Fruit fly (Drosophila melanogaster) whole organism, embryonic: Measurements from ENCODE around the gene cni.

Experiments
- Ada2b ChIP-seq: fragments of 200-800 bp; sonication (Bioruptor generic); IDR thresholded peaks from 2 replicates; pipeline ENCODE4 v1.3.6; 2022; ENCODE audit warnings: missing biosample characterization, missing genetic modification characterization
- Asciz ChIP-seq: fragments of 200-800 bp; sonication (Bioruptor generic); optimal IDR thresholded peaks from 2 replicates; lab custom pipeline; 2017; ENCODE audit warnings: missing biosample characterization, mild to moderate bottlenecking, missing genetic modification characterization, missing genetic modification reagents
- CG11695 ChIP-seq: fragments of 200-800 bp; sonication (Bioruptor generic); IDR thresholded peaks from 3 replicates; pipeline ENCODE4 v1.3.6; 2022; ENCODE audit warnings: missing biosample characterization, missing genetic modification characterization
- CG12299 ChIP-seq: fragments of 200-800 bp; sonication (Bioruptor generic); optimal IDR thresholded peaks from 2 replicates; lab custom pipeline; 2018; ENCODE audit warnings: missing biosample characterization, mild to moderate bottlenecking, missing genetic modification characterization
- CG12769 ChIP-seq: fragments of 200-800 bp; sonication (Bioruptor generic); optimal IDR thresholded peaks from 2 replicates; lab custom pipeline; 2019; ENCODE audit warnings: missing biosample characterization, mild to moderate bottlenecking, missing genetic modification characterization, moderate library complexity
- CG13424 ChIP-seq: fragments of 200-800 bp; sonication (Bioruptor generic); optimal IDR thresholded peaks from 2 replicates; lab custom pipeline; 2019; ENCODE audit warnings: missing biosample characterization, mild to moderate bottlenecking, missing genetic modification characterization, moderate library complexity
- CG14710 ChIP-seq: fragments of 200-800 bp; sonication (Bioruptor generic); optimal IDR thresholded peaks from 3 replicates; lab custom pipeline; 2019; ENCODE audit warnings: missing biosample characterization, mild to moderate bottlenecking, missing genetic modification characterization, moderate library complexity
- CG15514 ChIP-seq: fragments of 200-800 bp; sonication (Bioruptor generic); optimal IDR thresholded peaks from 3 replicates; lab custom pipeline; 2017; ENCODE audit warnings: missing biosample characterization, missing genetic modification characterization, mild to moderate bottlenecking, moderate library complexity, missing genetic modification reagents
- CG17328 ChIP-seq: fragments of 200-800 bp; sonication (Bioruptor generic); IDR thresholded peaks from 2 replicates; pipeline ENCODE4 v1.3.6; 2022; ENCODE audit warnings: missing biosample characterization, missing genetic modification characterization
- CG17829 ChIP-seq: fragments of 200-800 bp; optimal IDR thresholded peaks from 2 replicates; lab custom pipeline; 2019; ENCODE audit warnings: missing biosample characterization, mild to moderate bottlenecking, missing genetic modification characterization, moderate library complexity
- CG2678 ChIP-seq: fragments of 200-800 bp; sonication (Bioruptor generic); optimal IDR thresholded peaks from 3 replicates; lab custom pipeline; 2019; ENCODE audit warnings: missing biosample characterization, mild to moderate bottlenecking, missing genetic modification characterization, moderate library complexity
- CG31441 ChIP-seq: fragments of 200-800 bp; sonication (Bioruptor generic); IDR thresholded peaks from 2 replicates; pipeline ENCODE4 v1.3.6; 2022; ENCODE audit warnings: missing biosample characterization, missing genetic modification characterization
- CG7839 ChIP-seq: fragments of 200-800 bp; sonication (Bioruptor generic); optimal IDR thresholded peaks from 3 replicates; lab custom pipeline; 2018; ENCODE audit warnings: missing biosample characterization, mild to moderate bottlenecking, missing genetic modification characterization, moderate library complexity
- CG7928 ChIP-seq: fragments of 200-800 bp; sonication (Bioruptor generic); optimal IDR thresholded peaks from 2 replicates; lab custom pipeline; 2017; ENCODE audit warnings: missing biosample characterization, mild to moderate bottlenecking, missing genetic modification characterization
- CG8924 ChIP-seq: fragments of 200-800 bp; optimal IDR thresholded peaks from 3 replicates; lab custom pipeline; 2019; ENCODE audit warnings: missing biosample characterization, mild to moderate bottlenecking, missing genetic modification characterization, moderate library complexity
- CG9437 ChIP-seq: fragments of 200-800 bp; sonication (Bioruptor generic); optimal IDR thresholded peaks from 2 replicates; lab custom pipeline; 2018; ENCODE audit warnings: missing biosample characterization, mild to moderate bottlenecking, missing genetic modification characterization
- CkIIα-i1 ChIP-seq: fragments of 200-800 bp; sonication (Bioruptor generic); IDR thresholded peaks from 2 replicates; pipeline ENCODE4 v1.3.6; 2022; ENCODE audit warnings: missing biosample characterization, missing genetic modification characterization
- CoRest ChIP-seq: fragments of 200-800 bp; sonication (Bioruptor generic); optimal IDR thresholded peaks from 3 replicates; lab custom pipeline; 2018; ENCODE audit warnings: missing biosample characterization, mild to moderate bottlenecking, missing genetic modification characterization, moderate library complexity
- Eip74EF ChIP-seq, 2 experiments: fragments of 200-800 bp in 1 of 2; fragments of >200 bp in 1 of 2; sonication (Bioruptor generic) in 1 of 2; optimal IDR thresholded peaks; 2 replicates each; lab custom pipeline; 2017 to 2019; ENCODE audit warnings: missing biosample characterization in 2 of 2, missing genetic modification characterization in 2 of 2, mild to moderate bottlenecking in 1 of 2, moderate library complexity in 1 of 2
- Fer2 ChIP-seq: fragments of 200-800 bp; sonication (Bioruptor generic); optimal IDR thresholded peaks from 2 replicates; lab custom pipeline; 2018; ENCODE audit warnings: missing biosample characterization, mild to moderate bottlenecking, missing genetic modification characterization, moderate library complexity
- Fer3 ChIP-seq: fragments of 200-800 bp; sonication (Bioruptor generic); optimal IDR thresholded peaks from 2 replicates; lab custom pipeline; 2018; ENCODE audit warnings: missing biosample characterization, mild to moderate bottlenecking, missing genetic modification characterization, moderate library complexity
- Hand ChIP-seq: fragments of 200-800 bp; sonication (Bioruptor generic); optimal IDR thresholded peaks from 2 replicates; lab custom pipeline; 2017; ENCODE audit warnings: mild to moderate bottlenecking, missing biosample characterization, missing genetic modification reagents, missing genetic modification characterization
- Hr51 ChIP-seq, 2 experiments: fragments of 200-800 bp; sonication (Bioruptor generic); optimal IDR thresholded peaks; 2 replicates in 1 of 2; 3 replicates in 1 of 2; lab custom pipeline; 2016 to 2018; ENCODE audit warnings: missing biosample characterization in 2 of 2, missing genetic modification characterization in 2 of 2, mild to moderate bottlenecking in 1 of 2, moderate library complexity in 1 of 2
- Oli ChIP-seq: fragments of 200-800 bp; sonication (Bioruptor generic); optimal IDR thresholded peaks from 2 replicates; lab custom pipeline; 2018; ENCODE audit warnings: missing biosample characterization, mild to moderate bottlenecking, missing genetic modification characterization, moderate library complexity
- PHDP ChIP-seq: fragments of 200-800 bp; sonication (Bioruptor generic); optimal IDR thresholded peaks from 3 replicates; lab custom pipeline; 2018; ENCODE audit warnings: missing biosample characterization, mild to moderate bottlenecking, missing genetic modification characterization, moderate library complexity
- Ssrp ChIP-seq: fragments of 200-800 bp; sonication (Bioruptor generic); optimal IDR thresholded peaks from 2 replicates; lab custom pipeline; 2018; ENCODE audit warnings: missing biosample characterization, mild to moderate bottlenecking, missing genetic modification characterization, moderate library complexity
- ara ChIP-seq: fragments of 200-800 bp; sonication (Bioruptor generic); IDR thresholded peaks from 2 replicates; pipeline ENCODE4 v1.3.6; 2022; ENCODE audit warnings: missing biosample characterization, missing genetic modification characterization
- ato ChIP-seq: fragments of 200-800 bp; sonication (Bioruptor generic); IDR thresholded peaks from 2 replicates; pipeline ENCODE4 v1.3.6; 2022; ENCODE audit warnings: missing biosample characterization, missing genetic modification characterization; ENCODE audit not compliant: partially characterized antibody
- ci ChIP-seq: fragments of 200-800 bp; sonication (Bioruptor generic); IDR thresholded peaks from 3 replicates; pipeline ENCODE4 v1.3.6; 2022; ENCODE audit warnings: missing biosample characterization, missing genetic modification characterization
- dati ChIP-seq: fragments of 200-800 bp; sonication (Bioruptor generic); IDR thresholded peaks from 2 replicates; pipeline ENCODE4 v1.3.6; 2022; ENCODE audit warnings: missing biosample characterization, missing genetic modification characterization
- esg ChIP-seq: fragments of 200-800 bp; sonication (Bioruptor generic); conservative IDR thresholded peaks from 2 replicates; pipeline ENCODE4 v1.3.6; 2022; ENCODE audit warnings: missing biosample characterization, missing genetic modification characterization
- lola ChIP-seq, 3 experiments: fragments of >200 bp in 2 of 3; fragments of 200-800 bp in 1 of 3; sonication (Bioruptor generic) in 1 of 3; optimal IDR thresholded peaks; 2 replicates each; lab custom pipeline; 2017 to 2019; ENCODE audit warnings: missing biosample characterization in 3 of 3, missing genetic modification characterization in 3 of 3, mild to moderate bottlenecking in 1 of 3, moderate library complexity in 1 of 3
- nerfin-1 ChIP-seq: fragments of 200-800 bp; sonication (Bioruptor generic); optimal IDR thresholded peaks from 3 replicates; lab custom pipeline; 2019; ENCODE audit warnings: missing biosample characterization, mild to moderate bottlenecking, missing genetic modification characterization, moderate library complexity
- nmo ChIP-seq: fragments of 200-800 bp; sonication (Bioruptor generic); optimal IDR thresholded peaks from 2 replicates; lab custom pipeline; 2018; ENCODE audit warnings: missing biosample characterization, mild to moderate bottlenecking, missing genetic modification characterization, moderate library complexity
- pan ChIP-seq, 4 experiments: fragments of >200 bp in 3 of 4; fragments of 200-800 bp in 1 of 4; sonication (Bioruptor generic) in 1 of 4; optimal IDR thresholded peaks in 3 of 4; IDR thresholded peaks in 1 of 4; 2 replicates each; pipeline versions ENCODE4 v1.3.6 to Lab custom; 2017 to 2022; ENCODE audit warnings: missing biosample characterization in 2 of 4, missing genetic modification characterization in 2 of 4, mixed read lengths in 1 of 4
- prd ChIP-seq, 3 experiments: fragments of >200 bp in 2 of 3; fragments of 200-800 bp in 1 of 3; sonication (Bioruptor generic) in 1 of 3; optimal IDR thresholded peaks in 2 of 3; IDR thresholded peaks in 1 of 3; 2 replicates in 2 of 3; 3 replicates in 1 of 3; pipeline versions ENCODE4 v1.3.6 to Lab custom; 2017 to 2022; ENCODE audit warnings: missing biosample characterization in 1 of 3, missing genetic modification characterization in 1 of 3
- ro ChIP-seq: fragments of 200-800 bp; sonication (Bioruptor generic); IDR thresholded peaks from 2 replicates; pipeline ENCODE4 v1.3.6; 2022; ENCODE audit warnings: missing biosample characterization, missing genetic modification characterization
- row ChIP-seq: fragments of 200-800 bp; sonication (Bioruptor generic); IDR thresholded peaks from 3 replicates; pipeline ENCODE4 v1.3.6; 2022; ENCODE audit warnings: missing biosample characterization, missing genetic modification characterization
- sc ChIP-seq, 3 experiments: fragments of >200 bp in 2 of 3; fragments of 200-800 bp in 1 of 3; sonication (Bioruptor generic) in 1 of 3; optimal IDR thresholded peaks; 2 replicates in 2 of 3; 3 replicates in 1 of 3; lab custom pipeline; 2017; ENCODE audit warnings: mild to moderate bottlenecking in 1 of 3, missing biosample characterization in 1 of 3, missing genetic modification characterization in 1 of 3, missing genetic modification reagents in 1 of 3
- sens-2 ChIP-seq: fragments of 200-800 bp; sonication (Bioruptor generic); IDR thresholded peaks from 2 replicates; pipeline ENCODE4 v1.3.6; 2022; ENCODE audit warnings: missing biosample characterization, missing genetic modification characterization
- tap ChIP-seq: fragments of 200-800 bp; optimal IDR thresholded peaks from 3 replicates; lab custom pipeline; 2019; ENCODE audit warnings: missing biosample characterization, mild to moderate bottlenecking, missing genetic modification characterization, moderate library complexity
- tgo ChIP-seq: fragments of 200-800 bp; sonication (Bioruptor generic); IDR thresholded peaks from 3 replicates; pipeline ENCODE4 v1.3.6; 2022; ENCODE audit warnings: missing biosample characterization, missing genetic modification characterization
- trem ChIP-seq: fragments of 200-800 bp; optimal IDR thresholded peaks from 3 replicates; lab custom pipeline; 2019; ENCODE audit warnings: missing biosample characterization, mild to moderate bottlenecking, missing genetic modification characterization, moderate library complexity
- trh ChIP-seq: fragments of 200-800 bp; sonication (Bioruptor generic); optimal IDR thresholded peaks from 2 replicates; lab custom pipeline; 2016; ENCODE audit warnings: missing biosample characterization, missing genetic modification characterization
- twi ChIP-seq: fragments of 200-800 bp; optimal IDR thresholded peaks from 2 replicates; lab custom pipeline; 2019; ENCODE audit warnings: missing biosample characterization, mild to moderate bottlenecking, missing genetic modification characterization, moderate library complexity
- unpg ChIP-seq: fragments of 200-800 bp; sonication (Bioruptor generic); optimal IDR thresholded peaks from 3 replicates; lab custom pipeline; 2018; ENCODE audit warnings: missing biosample characterization, mild to moderate bottlenecking, missing genetic modification characterization, moderate library complexity
- vvl ChIP-seq: fragments of 200-800 bp; sonication (Bioruptor generic); IDR thresholded peaks from 2 replicates; pipeline ENCODE4 v1.3.6; 2022; ENCODE audit warnings: missing biosample characterization, missing genetic modification characterization

Gene cni

dm6 chr2L:16357865-16358264, 47.3 kb upstream of the cni start (continued):
- TF ChIP-seq nerfin-1 (tag; lab: Kevin White, UChicago) (peak; percentile 8), CG7839 (tag; lab: Kevin White, UChicago) (peak; percentile 38), pan (optimal IDR thresholded peaks at IDR 0.05; lab: Kevin White, UChicago) (no peak), pan (GFP tag; optimal IDR thresholded peaks at IDR 0.05 in 1 of 2, IDR thresholded peaks at IDR 0.05 in 1 of 2) (peak in 1 of 2 experiments; percentile 31), Fer2 (tag; lab: Kevin White, UChicago) (no peak), ro (GFP tag; lab: Robert Waterston, UW) (no peak), sc (optimal IDR thresholded peaks at IDR 0.05; lab: Kevin White, UChicago) (no peak), sc (GFP tag; optimal IDR thresholded peaks at IDR 0.05; lab: Kevin White, UChicago) (peak; percentile 21), Ada2b (GFP tag; lab: Robert Waterston, UW) (no peak), CG11695 (GFP tag; lab: Robert Waterston, UW) (no peak), esg (GFP tag; lab: Robert Waterston, UW) (peak; percentile 31), CG9437 (GFP tag; lab: Kevin White, UChicago) (no peak), CG8924 (tag; lab: Kevin White, UChicago) (peak; percentile 35), tap (tag; lab: Kevin White, UChicago) (peak; percentile 9), nmo (GFP tag; lab: Kevin White, UChicago) (peak; percentile 23), lola (GFP tag; optimal IDR thresholded peaks at IDR 0.05; lab: Kevin White, UChicago) (peak in 1 of 3 experiments; percentile 6), Fer3 (tag; lab: Kevin White, UChicago) (peak; percentile 17), Asciz (GFP tag; lab: Kevin White, UChicago) (peak; percentile 18), Ssrp (peak; percentile 1), row (no peak; the same call in 1 of the 3 replicates), trem (tag; lab: Kevin White, UChicago) (peak; percentile 29), unpg (peak; percentile 49), CG17829 (tag; lab: Kevin White, UChicago) (peak; percentile 43), ato (GFP tag; lab: Robert Waterston, UW) (no peak), CG17328 (GFP tag; lab: Robert Waterston, UW) (0 out of 2 replicates have a peak, but pooled peaks have one; percentile 22), Eip74EF (GFP tag; optimal IDR thresholded peaks at IDR 0.05; lab: Kevin White, UChicago) (peak in 1 of 2 experiments; percentile 15), CoRest (tag; lab: Kevin White, UChicago) (peak; percentile 16), CG12769 (tag; lab: Kevin White, UChicago) (no peak), CG31441 (GFP tag; lab: Robert Waterston, UW) (peak; percentile 50; the same call in 1 of the 2 replicates), ara (peak; percentile 43; the same call in 1 of the 2 replicates), CkIIα-i1 (GFP tag; lab: Robert Waterston, UW) (no peak), Hr51 (GFP tag; optimal IDR thresholded peaks at IDR 0.05; lab: Kevin White, UChicago) (peak in 1 of 2 experiments; percentile 34), prd (optimal IDR thresholded peaks at IDR 0.05; lab: Kevin White, UChicago) (no peak), prd (GFP tag; IDR thresholded peaks at IDR 0.05; lab: Robert Waterston, UW) (peak; percentile 41; the same call in 1 of the 3 replicates), dati (no peak), vvl (GFP tag; lab: Robert Waterston, UW) (0 out of 2 replicates have a peak, but pooled peaks have one; percentile 64), CG2678 (tag; lab: Kevin White, UChicago) (peak; percentile 60), Oli (tag; lab: Kevin White, UChicago) (peak; percentile 17), CG12299 (tag; lab: Kevin White, UChicago) (no peak), tgo (GFP tag; lab: Robert Waterston, UW) (peak; percentile 41; the same call in 1 of the 3 replicates), CG13424 (tag; lab: Kevin White, UChicago) (peak; percentile 35), PHDP (tag; lab: Kevin White, UChicago) (peak; percentile 50), CG15514 (GFP tag; lab: Kevin White, UChicago) (peak; percentile 3), trh (GFP tag; lab: Kevin White, UChicago) (no peak), Hand (no peak), sens-2 (GFP tag; lab: Robert Waterston, UW) (no peak), twi (tag; lab: Kevin White, UChicago) (peak; percentile 13), CG14710 (tag; lab: Kevin White, UChicago) (peak; percentile 32), ci (GFP tag; lab: Robert Waterston, UW) (peak; percentile 33; the same call in 1 of the 3 replicates), CG7928 (no peak)
